Fruit fly (Drosophila melanogaster) whole organism, embryonic: Measurements from ENCODE around the gene Ufsp2.

Experiments used
- B-H1 ChIP-seq: fragments of 200-800 bp; sonication (Bioruptor generic); IDR thresholded peaks from 3 replicates; pipeline ENCODE4 v1.3.6; 2022; ENCODE audit warnings: missing biosample characterization, missing genetic modification characterization
- CG10959 ChIP-seq: fragments of 200-800 bp; sonication (Bioruptor generic); IDR thresholded peaks from 2 replicates; pipeline ENCODE4 v1.3.6; 2022; ENCODE audit warnings: missing biosample characterization, missing genetic modification characterization
- CG12071 ChIP-seq: fragments of 200-800 bp; sonication (Bioruptor generic); optimal IDR thresholded peaks from 3 replicates; lab custom pipeline; 2018; ENCODE audit warnings: missing biosample characterization, mild to moderate bottlenecking, missing genetic modification characterization
- CG12942 ChIP-seq: fragments of 200-800 bp; sonication (Bioruptor generic); optimal IDR thresholded peaks from 3 replicates; lab custom pipeline; 2016; ENCODE audit warnings: missing biosample characterization, missing genetic modification characterization
- CG1602 ChIP-seq: fragments of 200-800 bp; sonication (Bioruptor generic); optimal IDR thresholded peaks from 3 replicates; lab custom pipeline; 2016; ENCODE audit warnings: missing biosample characterization, missing genetic modification characterization
- CG18619 ChIP-seq: fragments of 200-800 bp; sonication (Bioruptor generic); optimal IDR thresholded peaks from 3 replicates; lab custom pipeline; 2017; ENCODE audit warnings: missing biosample characterization, mild to moderate bottlenecking, missing genetic modification characterization
- CG18764 ChIP-seq: fragments of 200-800 bp; sonication (Bioruptor generic); optimal IDR thresholded peaks from 3 replicates; lab custom pipeline; 2016; ENCODE audit warnings: missing biosample characterization, missing genetic modification characterization
- CG2199 ChIP-seq: fragments of 200-800 bp; sonication (Bioruptor generic); IDR thresholded peaks from 3 replicates; pipeline ENCODE4 v1.3.6; 2022; ENCODE audit warnings: missing biosample characterization, missing genetic modification characterization
- CG2678 ChIP-seq: fragments of 200-800 bp; sonication (Bioruptor generic); optimal IDR thresholded peaks from 3 replicates; lab custom pipeline; 2019; ENCODE audit warnings: missing biosample characterization, mild to moderate bottlenecking, missing genetic modification characterization, moderate library complexity
- CG3065 ChIP-seq: fragments of 200-800 bp; sonication (Bioruptor generic); optimal IDR thresholded peaks from 2 replicates; lab custom pipeline; 2016; ENCODE audit warnings: missing biosample characterization, missing genetic modification characterization
- CG3163 ChIP-seq: fragments of 200-800 bp; sonication (Bioruptor generic); optimal IDR thresholded peaks from 3 replicates; lab custom pipeline; 2016; ENCODE audit warnings: missing biosample characterization, missing genetic modification characterization
- CG32532 ChIP-seq: fragments of 200-800 bp; sonication (Bioruptor generic); IDR thresholded peaks from 2 replicates; pipeline ENCODE4 v1.3.6; 2022; ENCODE audit warnings: missing biosample characterization, missing genetic modification characterization
- CG33213 ChIP-seq: fragments of 200-800 bp; sonication (Bioruptor generic); optimal IDR thresholded peaks from 3 replicates; lab custom pipeline; 2016; ENCODE audit warnings: missing biosample characterization, missing genetic modification characterization
- CG8359 ChIP-seq: fragments of 200-800 bp; sonication (Bioruptor generic); optimal IDR thresholded peaks from 2 replicates; lab custom pipeline; 2017; ENCODE audit warnings: missing biosample characterization, mild to moderate bottlenecking, missing genetic modification characterization, borderline replicate concordance
- CG8924 ChIP-seq: fragments of 200-800 bp; optimal IDR thresholded peaks from 3 replicates; lab custom pipeline; 2019; ENCODE audit warnings: missing biosample characterization, mild to moderate bottlenecking, missing genetic modification characterization, moderate library complexity
- CG9817 ChIP-seq: fragments of 200-800 bp; sonication (Bioruptor generic); optimal IDR thresholded peaks from 2 replicates; lab custom pipeline; 2018; ENCODE audit warnings: missing biosample characterization, mild to moderate bottlenecking, missing genetic modification characterization, moderate library complexity
- CG9876 ChIP-seq: fragments of 200-800 bp; sonication (Bioruptor generic); optimal IDR thresholded peaks from 2 replicates; lab custom pipeline; 2016; ENCODE audit warnings: missing biosample characterization, missing genetic modification characterization
- E2f1 ChIP-seq: fragments of 200-800 bp; sonication (Bioruptor generic); IDR thresholded peaks from 2 replicates; pipeline ENCODE4 v1.3.6; 2022; ENCODE audit warnings: missing biosample characterization, missing genetic modification characterization
- HmgD ChIP-seq: fragments of 200-800 bp; sonication (Bioruptor generic); optimal IDR thresholded peaks from 3 replicates; lab custom pipeline; 2016; ENCODE audit warnings: missing biosample characterization, missing genetic modification characterization
- Hr39 ChIP-seq: fragments of >200 bp; optimal IDR thresholded peaks from 2 replicates; lab custom pipeline; 2017
- NC2β ChIP-seq: fragments of 200-800 bp; sonication (Bioruptor generic); optimal IDR thresholded peaks from 2 replicates; lab custom pipeline; 2016; ENCODE audit warnings: missing biosample characterization, missing genetic modification characterization
- Oaz ChIP-seq: fragments of 200-800 bp; sonication (Bioruptor generic); IDR thresholded peaks from 2 replicates; pipeline ENCODE4 v1.3.6; 2022; ENCODE audit warnings: missing biosample characterization, missing genetic modification characterization
- Optix ChIP-seq: fragments of 200-800 bp; sonication (Bioruptor generic); IDR thresholded peaks from 3 replicates; pipeline ENCODE4 v1.3.6; 2022; ENCODE audit warnings: missing biosample characterization, missing genetic modification characterization
- Rfx ChIP-seq: fragments of 200-800 bp; sonication (Bioruptor generic); IDR thresholded peaks from 2 replicates; pipeline ENCODE4 v1.3.6; 2022; ENCODE audit warnings: missing biosample characterization, missing genetic modification characterization
- Ssrp ChIP-seq: fragments of 200-800 bp; sonication (Bioruptor generic); optimal IDR thresholded peaks from 2 replicates; lab custom pipeline; 2018; ENCODE audit warnings: missing biosample characterization, mild to moderate bottlenecking, missing genetic modification characterization, moderate library complexity
- Tbp ChIP-seq: fragments of >200 bp; optimal IDR thresholded peaks from 2 replicates; lab custom pipeline; 2018; ENCODE audit warnings: missing biosample characterization, missing genetic modification characterization
- Trl ChIP-seq, 3 experiments: fragments of >200 bp in 2 of 3; fragments of 200-800 bp in 1 of 3; sonication (Bioruptor generic) in 1 of 3; optimal IDR thresholded peaks; 2 replicates in 1 of 3; 3 replicates in 2 of 3; lab custom pipeline; 2016 to 2017; ENCODE audit warnings: missing biosample characterization in 1 of 3, missing genetic modification characterization in 1 of 3
- abd-A ChIP-seq: fragments of 200-800 bp; sonication (Bioruptor generic); optimal IDR thresholded peaks from 3 replicates; lab custom pipeline; 2019; ENCODE audit warnings: missing biosample characterization, mild to moderate bottlenecking, missing genetic modification characterization, moderate library complexity
- ase ChIP-seq: fragments of 200-800 bp; sonication (Bioruptor generic); IDR thresholded peaks from 3 replicates; pipeline ENCODE4 v1.3.6; 2022; ENCODE audit warnings: missing biosample characterization, missing genetic modification characterization
- az2 ChIP-seq: fragments of 200-800 bp; sonication (Bioruptor generic); optimal IDR thresholded peaks from 3 replicates; lab custom pipeline; 2016; ENCODE audit warnings: missing biosample characterization, missing genetic modification characterization
- br ChIP-seq: fragments of >200 bp; optimal IDR thresholded peaks from 2 replicates; lab custom pipeline; 2017
- cad ChIP-seq: fragments of >200 bp; optimal IDR thresholded peaks from 2 replicates; lab custom pipeline; 2017; ENCODE audit warnings: missing biosample characterization, missing genetic modification characterization
- dimm ChIP-seq: fragments of 200-800 bp; sonication (Bioruptor generic); IDR thresholded peaks from 2 replicates; pipeline ENCODE4 v1.3.6; 2022; ENCODE audit warnings: missing biosample characterization, missing genetic modification characterization
- dpn ChIP-seq, 2 experiments: fragments of 200-800 bp; sonication (Bioruptor generic); optimal IDR thresholded peaks; 3 replicates each; lab custom pipeline; 2016; ENCODE audit warnings: missing biosample characterization in 2 of 2, missing genetic modification characterization in 2 of 2
- gsb-n ChIP-seq: fragments of 200-800 bp; sonication (Bioruptor generic); optimal IDR thresholded peaks from 3 replicates; lab custom pipeline; 2018; ENCODE audit warnings: missing biosample characterization, mild to moderate bottlenecking, missing genetic modification characterization
- gt ChIP-seq: fragments of 200-800 bp; sonication (Bioruptor generic); IDR thresholded peaks from 2 replicates; pipeline ENCODE4 v1.3.6; 2022; ENCODE audit warnings: missing biosample characterization, missing genetic modification characterization
- kni ChIP-seq: fragments of 200-800 bp; sonication (Bioruptor generic); optimal IDR thresholded peaks from 3 replicates; lab custom pipeline; 2017; ENCODE audit warnings: mild to moderate bottlenecking, missing biosample characterization, missing genetic modification reagents, missing genetic modification characterization
- nerfin-1 ChIP-seq: fragments of 200-800 bp; sonication (Bioruptor generic); optimal IDR thresholded peaks from 3 replicates; lab custom pipeline; 2019; ENCODE audit warnings: missing biosample characterization, mild to moderate bottlenecking, missing genetic modification characterization, moderate library complexity
- nom ChIP-seq: fragments of 200-800 bp; sonication (Bioruptor generic); optimal IDR thresholded peaks from 2 replicates; lab custom pipeline; 2017; ENCODE audit warnings: missing biosample characterization, missing genetic modification characterization, mild to moderate bottlenecking, moderate library complexity, missing genetic modification reagents
- oc ChIP-seq: fragments of 200-800 bp; sonication (Bioruptor generic); optimal IDR thresholded peaks from 2 replicates; lab custom pipeline; 2018; ENCODE audit warnings: missing biosample characterization, mild to moderate bottlenecking, missing genetic modification characterization, moderate library complexity
- otp ChIP-seq: fragments of 200-800 bp; sonication (Bioruptor generic); IDR thresholded peaks from 3 replicates; pipeline ENCODE4, ENCODE4 v1.3.6; 2022; ENCODE audit warnings: missing biosample characterization, missing genetic modification characterization
- pita ChIP-seq: fragments of 200-800 bp; sonication (Bioruptor generic); optimal IDR thresholded peaks from 2 replicates; lab custom pipeline; 2017; ENCODE audit warnings: missing biosample characterization, mild to moderate bottlenecking, missing genetic modification characterization
- sens-2 ChIP-seq: fragments of 200-800 bp; sonication (Bioruptor generic); IDR thresholded peaks from 2 replicates; pipeline ENCODE4 v1.3.6; 2022; ENCODE audit warnings: missing biosample characterization, missing genetic modification characterization
- seq ChIP-seq: fragments of 200-800 bp; sonication (Bioruptor generic); IDR thresholded peaks from 2 replicates; pipeline ENCODE4 v1.3.6; 2022; ENCODE audit warnings: missing biosample characterization, missing genetic modification characterization
- sqz ChIP-seq: fragments of 200-800 bp; sonication (Bioruptor generic); optimal IDR thresholded peaks from 3 replicates; lab custom pipeline; 2018; ENCODE audit warnings: missing biosample characterization, mild to moderate bottlenecking, missing genetic modification characterization
- sr ChIP-seq: fragments of 200-800 bp; sonication (Bioruptor generic); IDR thresholded peaks from 3 replicates; pipeline ENCODE4 v1.3.6; 2022; ENCODE audit warnings: missing biosample characterization, missing genetic modification characterization
- sug ChIP-seq: fragments of 200-800 bp; optimal IDR thresholded peaks from 2 replicates; lab custom pipeline; 2019; ENCODE audit warnings: missing biosample characterization, mild to moderate bottlenecking, missing genetic modification characterization, moderate library complexity
- tap ChIP-seq: fragments of 200-800 bp; optimal IDR thresholded peaks from 3 replicates; lab custom pipeline; 2019; ENCODE audit warnings: missing biosample characterization, mild to moderate bottlenecking, missing genetic modification characterization, moderate library complexity
- tio ChIP-seq: fragments of 200-800 bp; sonication (Bioruptor generic); optimal IDR thresholded peaks from 2 replicates; lab custom pipeline; 2017; ENCODE audit warnings: missing biosample characterization, missing genetic modification characterization, inconsistent platforms
- twi ChIP-seq: fragments of 200-800 bp; optimal IDR thresholded peaks from 2 replicates; lab custom pipeline; 2019; ENCODE audit warnings: missing biosample characterization, mild to moderate bottlenecking, missing genetic modification characterization, moderate library complexity
- zfh1 ChIP-seq: fragments of 200-800 bp; sonication (Bioruptor generic); IDR thresholded peaks from 3 replicates; pipeline ENCODE4 v1.3.6; 2022; ENCODE audit warnings: missing biosample characterization, missing genetic modification characterization

Ufsp2 gene

dm6 chr3L:15619626-15620247 is 43.4 kb downstream of the Ufsp2 start, which contains the start of gene Phs (continued):
- TF ChIP-seq dpn (GFP tag; optimal IDR thresholded peaks at IDR 0.05; lab: Kevin White, UChicago) (peak; percentile 87 to 91), cad (GFP tag; lab: Kevin White, UChicago) (no peak), Tbp (GFP tag; lab: Kevin White, UChicago) (no peak), nom (GFP tag; lab: Kevin White, UChicago) (peak; percentile 59), Hr39 (lab: Kevin White, UChicago) (peak; percentile 72), sr (peak; percentile 65; the same call in 2 of the 3 replicates), otp (GFP tag; lab: Robert Waterston, UW) (peak; percentile 78), CG33213 (GFP tag; lab: Kevin White, UChicago) (peak; percentile 92), B-H1 (GFP tag; lab: Robert Waterston, UW) (no peak), tap (no peak), CG3163 (GFP tag; lab: Kevin White, UChicago) (peak; percentile 74), CG2678 (tag; lab: Kevin White, UChicago) (peak; percentile 38), tio (GFP tag; lab: Kevin White, UChicago) (peak; percentile 46), az2 (peak; percentile 69), Oaz (GFP tag; lab: Robert Waterston, UW) (no peak), sqz (GFP tag; lab: Kevin White, UChicago) (peak; percentile 38), oc (tag; lab: Kevin White, UChicago) (peak; percentile 23), Rfx (GFP tag; lab: Robert Waterston, UW) (peak; percentile 94), NC2β (GFP tag; lab: Kevin White, UChicago) (peak; percentile 86), CG9876 (peak; percentile 83), br (no peak), E2f1 (GFP tag; lab: Robert Waterston, UW) (peak; percentile 43; the same call in 1 of the 2 replicates), Optix (GFP tag; lab: Robert Waterston, UW) (peak; percentile 49; the same call in 1 of the 3 replicates), twi (tag; lab: Kevin White, UChicago) (peak; percentile 48)

- TF ChIP-seq CG1602 (GFP tag; lab: Kevin White, UChicago) (no peak), sens-2 (GFP tag; lab: Robert Waterston, UW) (no peak), CG18619 (GFP tag; lab: Kevin White, UChicago) (no peak), Trl (optimal IDR thresholded peaks at IDR 0.05; lab: Kevin White, UChicago) (peak in 1 of 2 experiments; percentile 19), Trl (GFP tag; optimal IDR thresholded peaks at IDR 0.05; lab: Kevin White, UChicago) (no peak), Ssrp (no peak), CG8924 (tag; lab: Kevin White, UChicago) (peak; percentile 35), sug (tag; lab: Kevin White, UChicago) (no peak), CG3065 (no peak), Optix (GFP tag; lab: Robert Waterston, UW) (no peak), CG9876 (no peak), gt (no peak), CG18764 (no peak), twi (tag; lab: Kevin White, UChicago) (no peak), CG32532 (GFP tag; lab: Robert Waterston, UW) (no peak), zfh1 (GFP tag; lab: Robert Waterston, UW) (0 out of 3 replicates have a peak, but pooled peaks have one; percentile 12), CG9817 (tag; lab: Kevin White, UChicago) (no peak), pita (no peak), CG12071 (GFP tag; lab: Kevin White, UChicago) (no peak), nerfin-1 (peak; percentile 33), HmgD (GFP tag; lab: Kevin White, UChicago) (no peak), seq (GFP tag; lab: Robert Waterston, UW) (peak; percentile 74; the same call in 1 of the 2 replicates), CG12942 (no peak), kni (GFP tag; lab: Kevin White, UChicago) (peak; percentile 18), gsb-n (tag; lab: Kevin White, UChicago) (peak; percentile 27), CG2199 (GFP tag; lab: Robert Waterston, UW) (no peak), CG8359 (GFP tag; lab: Kevin White, UChicago) (no peak), CG10959 (GFP tag; lab: Robert Waterston, UW) (no peak), dimm (no peak), abd-A (peak; percentile 17), ase (GFP tag; lab: Robert Waterston, UW) (peak; percentile 50; the same call in 1 of the 3 replicates)
These were observed 47.7 kb downstream of the Ufsp2 start for dm6 chr3L:15624097-15624496.
